Worm (Caenorhabditis elegans) whole organism, mixed stage, embryonic: ENCODE results near the gene mlh-1.
A peak's percentile ranks its signal among the peaks of the same experiment; 100 is the strongest.

Experiments
- blmp-1 ChIP-seq: fragments of 150-350 bp; optimal IDR thresholded peaks from 2 replicates; lab custom pipeline; 2014; ENCODE audit warnings: missing biosample characterization, missing genetic modification characterization
- ceh-83 ChIP-seq: fragments of 200-800 bp; sonication (Bioruptor generic); optimal IDR thresholded peaks from 2 replicates; lab custom pipeline; 2018; ENCODE audit warnings: mild to moderate bottlenecking, missing genetic modification characterization, missing compliant biosample characterization
- ces-1 ChIP-seq: fragments of 150-350 bp; optimal IDR thresholded peaks from 2 replicates; lab custom pipeline; 2014; ENCODE audit warnings: missing biosample characterization, missing genetic modification reagents, missing genetic modification characterization
- lsy-2 ChIP-seq: fragments of 150-350 bp; optimal IDR thresholded peaks from 2 replicates; lab custom pipeline; 2014; ENCODE audit warnings: missing biosample characterization, missing genetic modification characterization
- nhr-28 ChIP-seq: fragments of 150-350 bp; optimal IDR thresholded peaks from 2 replicates; lab custom pipeline; 2014; ENCODE audit warnings: missing biosample characterization, missing genetic modification characterization
- pha-4 ChIP-seq: fragments of 150-350 bp; optimal IDR thresholded peaks from 2 replicates; lab custom pipeline; 2018; ENCODE audit warnings: missing biosample characterization, missing genetic modification reagents, missing genetic modification characterization
- sptf-1 ChIP-seq: sonication (generic microtip); optimal IDR thresholded peaks from 2 replicates; lab custom pipeline; 2017; ENCODE audit warnings: mild to moderate bottlenecking, missing genetic modification characterization, moderate library complexity, missing compliant biosample characterization
- unc-62 ChIP-seq: fragments of 150-350 bp; optimal IDR thresholded peaks from 2 replicates; lab custom pipeline; 2014; ENCODE audit warnings: missing biosample characterization, missing genetic modification reagents, missing genetic modification characterization

ce11 chrIII:13464493-13465362, 49.6 kb downstream of the mlh-1 start, which contains the start of gene kel-3:
- TF ChIP-seq ceh-83 (no peak), pha-4 (tag; lab: Kevin White, UChicago) (no peak), sptf-1 (tag; lab: Kevin White, UChicago) (peak; percentile 1), ces-1 (GFP tag; lab: Kevin White, UChicago) (no peak), nhr-28 (tag; lab: Kevin White, UChicago) (no peak), lsy-2 (peak; percentile 8), blmp-1 (no peak), unc-62 (GFP tag; lab: Kevin White, UChicago) (peak; percentile 54)
